Fruit fly (Drosophila melanogaster) whole organism: ENCODE data around the gene CG43658.

Experiments used
- CG8478 ChIP-seq: fragments of >200 bp; optimal IDR thresholded peaks from 2 replicates; lab custom pipeline; 2018; ENCODE audit warnings: inconsistent platforms
- EcR ChIP-seq, 2 experiments: fragments of >200 bp; optimal IDR thresholded peaks; 2 replicates each; lab custom pipeline; 2017; ENCODE audit warnings: missing biosample characterization in 2 of 2, missing genetic modification characterization in 2 of 2, missing genetic modification reagents in 2 of 2
- pan ChIP-seq: fragments of >200 bp; optimal IDR thresholded peaks from 2 replicates; lab custom pipeline; 2017
- psq ChIP-seq: fragments of >200 bp; optimal IDR thresholded peaks from 2 replicates; lab custom pipeline; 2017

DNA sequence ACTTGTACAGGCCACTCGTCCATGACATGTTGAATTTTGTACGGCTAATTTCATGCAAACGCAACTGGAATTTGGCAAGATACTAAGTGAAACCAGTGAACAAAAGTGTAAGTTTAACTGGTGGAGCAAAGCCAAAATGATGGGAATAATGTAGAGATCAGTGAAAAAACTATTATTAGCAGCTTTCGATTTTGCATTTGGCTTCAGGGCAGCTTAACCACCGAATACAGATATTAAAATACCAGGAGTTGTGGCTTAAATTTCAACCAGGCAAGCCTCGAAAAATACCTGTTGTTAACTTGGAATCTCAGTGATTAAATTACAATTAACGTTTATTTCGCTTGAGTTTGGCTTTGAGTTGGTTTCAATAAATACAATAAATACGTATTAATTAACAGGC, 112.3 kb downstream of the CG43658 start, which contains the start of gene p-cup:
- TF ChIP-seq EcR (GFP tag; optimal IDR thresholded peaks at IDR 0.05; lab: Kevin White, UChicago) (no peak), CG8478 (lab: Kevin White, UChicago) (no peak), pan (lab: Kevin White, UChicago) (no peak), psq (no peak)
